Fruit fly (Drosophila melanogaster): Measurements from ENCODE around the gene CG11786.

The CG11786 gene

dm6 chr3R:25039028-25039476 lies 7.1 kb upstream of the CG11786 start, which contains the start of the genes Ythdf and bai (continued):
- TF ChIP-seq CG6791 (GFP tag; IDR thresholded peaks at IDR 0.05; ENCODE audit: partially characterized antibody), result peak; percentile 82
- no peak for TF ChIP-seq ara (GFP tag; IDR thresholded peaks at IDR 0.05)
- no peak for TF ChIP-seq eve (GFP tag; optimal IDR thresholded peaks at IDR 0.05)
- TF ChIP-seq CG15479 (GFP tag; optimal IDR thresholded peaks at IDR 0.05), result peak; percentile 27
- TF ChIP-seq dan (GFP tag; IDR thresholded peaks at IDR 0.05), result no peak
- TF ChIP-seq unc-4 (GFP tag; IDR thresholded peaks at IDR 0.05; ENCODE audit: partially characterized antibody), result peak; percentile 92
- TF ChIP-seq Hr78 (GFP tag; optimal IDR thresholded peaks at IDR 0.05), result no peak
- peak; percentile 54 for TF ChIP-seq stwl (tag; optimal IDR thresholded peaks at IDR 0.05)
- TF ChIP-seq ewg (GFP tag; optimal IDR thresholded peaks at IDR 0.05), result peak; percentile 35
- no peak for TF ChIP-seq dysf (GFP tag; IDR thresholded peaks at IDR 0.05)
- peak; percentile 43 for TF ChIP-seq CG8290 (GFP tag; optimal IDR thresholded peaks at IDR 0.05)
- peak in 1 of 2 experiments; percentile 5 for TF ChIP-seq CG8290 (tag; optimal IDR thresholded peaks at IDR 0.05)
- TF ChIP-seq gsb-n (tag; optimal IDR thresholded peaks at IDR 0.05), result no peak
- TF ChIP-seq CG5180 (GFP tag; optimal IDR thresholded peaks at IDR 0.05), result no peak
- TF ChIP-seq CG14860 (GFP tag; IDR thresholded peaks at IDR 0.05; ENCODE audit: partially characterized antibody), result peak; percentile 86
- TF ChIP-seq CG11456 (GFP tag; IDR thresholded peaks at IDR 0.05), result 0 out of 3 replicates have a peak, but pooled peaks have one; percentile 47
- no peak for TF ChIP-seq jigr1 (GFP tag; IDR thresholded peaks at IDR 0.05)
- peak; percentile 92 for TF ChIP-seq CG17186 (GFP tag; optimal IDR thresholded peaks at IDR 0.05)
- no peak for TF ChIP-seq CG1832 (GFP tag; optimal IDR thresholded peaks at IDR 0.05)
- TF ChIP-seq CG2129 (GFP tag; IDR thresholded peaks at IDR 0.05; ENCODE audit: partially characterized antibody), result peak; percentile 74
- TF ChIP-seq ase (GFP tag; IDR thresholded peaks at IDR 0.05), result no peak
- TF ChIP-seq CG11696 (GFP tag; IDR thresholded peaks at IDR 0.05), result no peak
- TF ChIP-seq eyg (GFP tag; optimal IDR thresholded peaks at IDR 0.05), result no peak
- no peak for TF ChIP-seq CG1792 (GFP tag; optimal IDR thresholded peaks at IDR 0.05)
- TF ChIP-seq sd (tag; optimal IDR thresholded peaks at IDR 0.05), result no peak
- peak; percentile 96 for TF ChIP-seq cg (GFP tag; optimal IDR thresholded peaks at IDR 0.05)
- TF ChIP-seq da (GFP tag; optimal IDR thresholded peaks at IDR 0.05), result no peak
- TF ChIP-seq gce (GFP tag; IDR thresholded peaks at IDR 0.05), result no peak
- peak; percentile 48 for TF ChIP-seq zen (tag; optimal IDR thresholded peaks at IDR 0.05)
- TF ChIP-seq HHEX (GFP tag; optimal IDR thresholded peaks at IDR 0.05), result no peak
- no peak; the same call in 1 of the 2 replicates for TF ChIP-seq NFAT (GFP tag; IDR thresholded peaks at IDR 0.05)
- TF ChIP-seq CG6854 (GFP tag; optimal IDR thresholded peaks at IDR 0.05), result no peak
- no peak for TF ChIP-seq CG11560 (tag; IDR thresholded peaks at IDR 0.05)
- TF ChIP-seq Stat92E (GFP tag; optimal IDR thresholded peaks at IDR 0.05), result no peak
- TF ChIP-seq CG3281 (GFP tag; optimal IDR thresholded peaks at IDR 0.05), result peak; percentile 56
- peak; percentile 14 for TF ChIP-seq CG1602 (GFP tag; optimal IDR thresholded peaks at IDR 0.05)
- TF ChIP-seq NfI (GFP tag; optimal IDR thresholded peaks at IDR 0.05), result no peak
- no peak for TF ChIP-seq schlank (tag; optimal IDR thresholded peaks at IDR 0.05)
- TF ChIP-seq pho (GFP tag; optimal IDR thresholded peaks at IDR 0.05), result peak; percentile 38
- TF ChIP-seq chif (GFP tag; optimal IDR thresholded peaks at IDR 0.05), result peak in 1 of 2 experiments; percentile 18
- peak; percentile 47 to 54 for TF ChIP-seq dpn (GFP tag; optimal IDR thresholded peaks at IDR 0.05)
- TF ChIP-seq CG8478 (optimal IDR thresholded peaks at IDR 0.05), result peak; percentile 40
- TF ChIP-seq ttk (GFP tag; IDR thresholded peaks at IDR 0.05), result no peak
- no peak for TF ChIP-seq CG12071 (GFP tag; optimal IDR thresholded peaks at IDR 0.05)
- no peak for TF ChIP-seq CG4404 (GFP tag; IDR thresholded peaks at IDR 0.05)
- no peak for TF ChIP-seq gcm (GFP tag; optimal IDR thresholded peaks at IDR 0.05)
- TF ChIP-seq lab (GFP tag; optimal IDR thresholded peaks at IDR 0.05), result no peak
- TF ChIP-seq CG7372 (GFP tag; IDR thresholded peaks at IDR 0.05), result no peak
- no peak for TF ChIP-seq ac (GFP tag; optimal IDR thresholded peaks at IDR 0.05)
- TF ChIP-seq CG9797 (GFP tag; optimal IDR thresholded peaks at IDR 0.05), result peak; percentile 75
- TF ChIP-seq Poxn (GFP tag; IDR thresholded peaks at IDR 0.05), result no peak

Data from whole organism, embryonic.